Fruit fly (Drosophila melanogaster) whole organism, embryonic: ENCODE results near the gene inaF-B.

Experiments
- CG1024 ChIP-seq: fragments of 200-800 bp; sonication (Bioruptor generic); IDR thresholded peaks from 2 replicates; pipeline ENCODE4 v1.3.6; 2022; ENCODE audit warnings: missing biosample characterization, missing genetic modification characterization
- CG10267 ChIP-seq: fragments of 200-800 bp; sonication (Bioruptor generic); optimal IDR thresholded peaks from 2 replicates; lab custom pipeline; 2018; ENCODE audit warnings: missing biosample characterization, mild to moderate bottlenecking, missing genetic modification characterization, moderate library complexity
- CG12659 ChIP-seq: fragments of 200-800 bp; sonication (Bioruptor generic); optimal IDR thresholded peaks from 3 replicates; lab custom pipeline; 2017; ENCODE audit warnings: mild to moderate bottlenecking, missing biosample characterization, missing genetic modification reagents, missing genetic modification characterization
- CG14860 ChIP-seq: fragments of 200-800 bp; sonication (Bioruptor generic); IDR thresholded peaks from 3 replicates; pipeline ENCODE4 v1.3.6; 2022; ENCODE audit warnings: missing biosample characterization, missing genetic modification characterization; ENCODE audit not compliant: partially characterized antibody
- CG15073 ChIP-seq: fragments of 200-800 bp; sonication (Bioruptor generic); optimal IDR thresholded peaks from 2 replicates; lab custom pipeline; 2016; ENCODE audit warnings: missing biosample characterization, missing genetic modification characterization
- CG1529 ChIP-seq: fragments of 200-800 bp; sonication (Bioruptor generic); optimal IDR thresholded peaks from 3 replicates; lab custom pipeline; 2018; ENCODE audit warnings: missing biosample characterization, missing genetic modification characterization
- CG15514 ChIP-seq: fragments of 200-800 bp; sonication (Bioruptor generic); optimal IDR thresholded peaks from 3 replicates; lab custom pipeline; 2017; ENCODE audit warnings: missing biosample characterization, missing genetic modification characterization, mild to moderate bottlenecking, moderate library complexity, missing genetic modification reagents
- CG16815 ChIP-seq: fragments of 200-800 bp; sonication (Bioruptor generic); optimal IDR thresholded peaks from 3 replicates; lab custom pipeline; 2017; ENCODE audit warnings: missing biosample characterization, mild to moderate bottlenecking, missing genetic modification characterization
- CG17359 ChIP-seq: fragments of 200-800 bp; sonication (Bioruptor generic); optimal IDR thresholded peaks from 3 replicates; lab custom pipeline; 2018; ENCODE audit warnings: missing biosample characterization, mild to moderate bottlenecking, missing genetic modification characterization, moderate library complexity
- CG17612 ChIP-seq: fragments of 200-800 bp; sonication (Bioruptor generic); IDR thresholded peaks from 2 replicates; pipeline ENCODE4 v1.3.6; 2022; ENCODE audit warnings: missing biosample characterization, missing genetic modification characterization
- CG2120 ChIP-seq: fragments of 200-800 bp; sonication (Bioruptor generic); optimal IDR thresholded peaks from 3 replicates; lab custom pipeline; 2016; ENCODE audit warnings: missing biosample characterization, missing genetic modification characterization
- CG30020 ChIP-seq: fragments of 200-800 bp; optimal IDR thresholded peaks from 2 replicates; lab custom pipeline; 2019; ENCODE audit warnings: missing biosample characterization, mild to moderate bottlenecking, missing genetic modification characterization, moderate library complexity
- CG3065 ChIP-seq: fragments of 200-800 bp; sonication (Bioruptor generic); optimal IDR thresholded peaks from 2 replicates; lab custom pipeline; 2016; ENCODE audit warnings: missing biosample characterization, missing genetic modification characterization
- CG4820 ChIP-seq: fragments of 200-800 bp; sonication (Bioruptor generic); optimal IDR thresholded peaks from 3 replicates; lab custom pipeline; 2016; ENCODE audit warnings: missing biosample characterization, missing genetic modification characterization
- CG7556 ChIP-seq: fragments of 200-800 bp; sonication (Bioruptor generic); optimal IDR thresholded peaks from 2 replicates; lab custom pipeline; 2017; ENCODE audit warnings: missing biosample characterization, mild to moderate bottlenecking, missing genetic modification characterization
- CG7839 ChIP-seq: fragments of 200-800 bp; sonication (Bioruptor generic); optimal IDR thresholded peaks from 3 replicates; lab custom pipeline; 2018; ENCODE audit warnings: missing biosample characterization, mild to moderate bottlenecking, missing genetic modification characterization, moderate library complexity
- CG8089 ChIP-seq: fragments of 200-800 bp; sonication (Bioruptor generic); optimal IDR thresholded peaks from 3 replicates; lab custom pipeline; 2016; ENCODE audit warnings: missing biosample characterization, missing genetic modification characterization
- CG9932 ChIP-seq: fragments of 200-800 bp; sonication (Bioruptor generic); IDR thresholded peaks from 2 replicates; pipeline ENCODE4 v1.3.6; 2022; ENCODE audit warnings: missing biosample characterization, missing genetic modification characterization
- CoRest ChIP-seq: fragments of 200-800 bp; sonication (Bioruptor generic); optimal IDR thresholded peaks from 3 replicates; lab custom pipeline; 2018; ENCODE audit warnings: missing biosample characterization, mild to moderate bottlenecking, missing genetic modification characterization, moderate library complexity
- Dek ChIP-seq: fragments of 200-800 bp; sonication (Bioruptor generic); optimal IDR thresholded peaks from 3 replicates; lab custom pipeline; 2019; ENCODE audit warnings: missing biosample characterization, mild to moderate bottlenecking, missing genetic modification characterization, moderate library complexity
- Dfd ChIP-seq, 2 experiments: fragments of >200 bp; optimal IDR thresholded peaks; 2 replicates each; lab custom pipeline; 2017; ENCODE audit warnings: missing biosample characterization in 2 of 2, missing genetic modification characterization in 2 of 2
- Dip3 ChIP-seq: fragments of 200-800 bp; sonication (Bioruptor generic); optimal IDR thresholded peaks from 3 replicates; lab custom pipeline; 2016; ENCODE audit warnings: missing biosample characterization, missing genetic modification characterization
- Doc3 ChIP-seq: fragments of 200-800 bp; sonication (Bioruptor generic); IDR thresholded peaks from 3 replicates; pipeline ENCODE4 v1.3.6; 2022; ENCODE audit warnings: missing biosample characterization, missing genetic modification characterization; ENCODE audit not compliant: partially characterized antibody
- Ets97D ChIP-seq: fragments of 200-800 bp; sonication (Bioruptor generic); optimal IDR thresholded peaks from 3 replicates; lab custom pipeline; 2016; ENCODE audit warnings: missing biosample characterization, missing genetic modification characterization
- HHEX ChIP-seq: fragments of 200-800 bp; sonication (Bioruptor generic); optimal IDR thresholded peaks from 3 replicates; lab custom pipeline; 2017; ENCODE audit warnings: missing biosample characterization, mild to moderate bottlenecking, missing genetic modification characterization, missing genetic modification reagents
- HLH4C ChIP-seq: fragments of 200-800 bp; sonication (Bioruptor generic); IDR thresholded peaks from 3 replicates; pipeline ENCODE4 v1.3.6; 2022; ENCODE audit warnings: missing biosample characterization, missing genetic modification characterization; ENCODE audit not compliant: partially characterized antibody
- Hr3 ChIP-seq: fragments of 200-800 bp; sonication (Bioruptor generic); optimal IDR thresholded peaks from 3 replicates; lab custom pipeline; 2016; ENCODE audit warnings: missing biosample characterization, missing genetic modification characterization
- Lim3 ChIP-seq: fragments of 200-800 bp; sonication (Bioruptor generic); IDR thresholded peaks from 2 replicates; pipeline ENCODE4 v1.3.6; 2022; ENCODE audit warnings: missing biosample characterization, missing genetic modification characterization
- Lpt ChIP-seq: fragments of >200 bp; optimal IDR thresholded peaks from 2 replicates; lab custom pipeline; 2018; ENCODE audit warnings: missing biosample characterization, missing genetic modification characterization
- Myb ChIP-seq: fragments of 200-800 bp; sonication (Bioruptor generic); optimal IDR thresholded peaks from 2 replicates; lab custom pipeline; 2016; ENCODE audit warnings: missing biosample characterization, missing genetic modification characterization
- Neu2 ChIP-seq: fragments of 200-800 bp; sonication (Bioruptor generic); optimal IDR thresholded peaks from 3 replicates; lab custom pipeline; 2016; ENCODE audit warnings: missing biosample characterization, missing genetic modification characterization, borderline replicate concordance
- Ravus ChIP-seq: fragments of 200-800 bp; sonication (Bioruptor generic); IDR thresholded peaks from 2 replicates; pipeline ENCODE4 v1.3.6; 2022; ENCODE audit warnings: missing biosample characterization, missing genetic modification characterization
- Sin3A ChIP-seq: fragments of >200 bp; optimal IDR thresholded peaks from 2 replicates; lab custom pipeline; 2018
- Sry-δ ChIP-seq: fragments of 200-800 bp; sonication (Bioruptor generic); optimal IDR thresholded peaks from 2 replicates; lab custom pipeline; 2016; ENCODE audit warnings: missing biosample characterization, missing genetic modification characterization
- Usf ChIP-seq: fragments of 200-800 bp; sonication (Bioruptor generic); optimal IDR thresholded peaks from 2 replicates; lab custom pipeline; 2017; ENCODE audit warnings: missing genotype, missing biosample characterization, missing genetic modification characterization
- abd-A ChIP-seq: fragments of 200-800 bp; sonication (Bioruptor generic); optimal IDR thresholded peaks from 3 replicates; lab custom pipeline; 2019; ENCODE audit warnings: missing biosample characterization, mild to moderate bottlenecking, missing genetic modification characterization, moderate library complexity
- bigmax ChIP-seq: fragments of 200-800 bp; sonication (Bioruptor generic); optimal IDR thresholded peaks from 2 replicates; lab custom pipeline; 2018; ENCODE audit warnings: missing biosample characterization, mild to moderate bottlenecking, missing genetic modification characterization
- ems ChIP-seq: fragments of 200-800 bp; sonication (Bioruptor generic); optimal IDR thresholded peaks from 3 replicates; lab custom pipeline; 2016; ENCODE audit warnings: missing biosample characterization, missing genetic modification characterization
- eve ChIP-seq, 2 experiments: fragments of >200 bp; optimal IDR thresholded peaks; 2 replicates each; lab custom pipeline; 2017; ENCODE audit warnings: missing biosample characterization in 2 of 2, missing genetic modification characterization in 2 of 2
- fd64A ChIP-seq: fragments of 200-800 bp; sonication (Bioruptor generic); optimal IDR thresholded peaks from 3 replicates; lab custom pipeline; 2018; ENCODE audit warnings: missing biosample characterization, mild to moderate bottlenecking, missing genetic modification characterization
- fu2 ChIP-seq: fragments of 200-800 bp; sonication (Bioruptor generic); optimal IDR thresholded peaks from 2 replicates; lab custom pipeline; 2016; ENCODE audit warnings: missing biosample characterization, missing genetic modification characterization
- grau ChIP-seq: fragments of 200-800 bp; optimal IDR thresholded peaks from 3 replicates; lab custom pipeline; 2019; ENCODE audit warnings: missing biosample characterization, mild to moderate bottlenecking, missing genetic modification characterization, moderate library complexity
- hb ChIP-seq: fragments of 200-800 bp; sonication (Bioruptor generic); IDR thresholded peaks from 3 replicates; pipeline ENCODE4 v1.3.6; 2022; ENCODE audit warnings: missing biosample characterization, missing genetic modification characterization; ENCODE audit not compliant: partially characterized antibody
- hbn ChIP-seq: fragments of 200-800 bp; sonication (Bioruptor generic); IDR thresholded peaks from 2 replicates; pipeline ENCODE4 v1.3.6; 2022; ENCODE audit warnings: missing biosample characterization, missing genetic modification characterization; ENCODE audit not compliant: partially characterized antibody
- hth ChIP-seq: fragments of >200 bp; optimal IDR thresholded peaks from 2 replicates; lab custom pipeline; 2017; ENCODE audit warnings: inconsistent platforms
- kay ChIP-seq: fragments of 200-800 bp; sonication (Bioruptor generic); optimal IDR thresholded peaks from 2 replicates; lab custom pipeline; 2016; ENCODE audit warnings: missing biosample characterization, missing genetic modification characterization
- lola ChIP-seq, 3 experiments: fragments of >200 bp in 2 of 3; fragments of 200-800 bp in 1 of 3; sonication (Bioruptor generic) in 1 of 3; optimal IDR thresholded peaks; 2 replicates each; lab custom pipeline; 2017 to 2019; ENCODE audit warnings: missing biosample characterization in 3 of 3, missing genetic modification characterization in 3 of 3, mild to moderate bottlenecking in 1 of 3, moderate library complexity in 1 of 3
- org-1 ChIP-seq: fragments of 200-800 bp; sonication (Bioruptor generic); optimal IDR thresholded peaks from 2 replicates; lab custom pipeline; 2017; ENCODE audit warnings: missing biosample characterization, missing genetic modification characterization
- salm ChIP-seq: fragments of 200-800 bp; sonication (Bioruptor generic); optimal IDR thresholded peaks from 2 replicates; lab custom pipeline; 2018; ENCODE audit warnings: missing biosample characterization, mild to moderate bottlenecking, missing genetic modification characterization

Gene inaF-B

dm6 chrX:11715937-11716730 lies 16.4 kb downstream of the inaF-B start (continued):
- TF ChIP-seq fd64A (GFP tag; lab: Kevin White, UChicago) (peak; percentile 72), CG7556 (GFP tag; lab: Kevin White, UChicago) (peak; percentile 89), hth (lab: Kevin White, UChicago) (no peak), CG10267 (tag; lab: Kevin White, UChicago) (peak; percentile 81), Ravus (GFP tag; lab: Robert Waterston, UW) (peak; percentile 67), CG15514 (GFP tag; lab: Kevin White, UChicago) (peak; percentile 51), org-1 (GFP tag; lab: Kevin White, UChicago) (peak; percentile 86), Sin3A (lab: Kevin White, UChicago) (no peak), CG16815 (peak; percentile 86), lola (GFP tag; optimal IDR thresholded peaks at IDR 0.05; lab: Kevin White, UChicago) (peak in 1 of 3 experiments; percentile 91), Neu2 (GFP tag; lab: Kevin White, UChicago) (peak; percentile 42), eve (GFP tag; optimal IDR thresholded peaks at IDR 0.05; lab: Kevin White, UChicago) (no peak), grau (tag; lab: Kevin White, UChicago) (peak; percentile 92), Dek (tag; lab: Kevin White, UChicago) (peak; percentile 81), CG9932 (GFP tag; lab: Robert Waterston, UW) (peak; percentile 70), Doc3 (GFP tag; lab: Robert Waterston, UW) (peak; percentile 58), CG3065 (GFP tag; lab: Kevin White, UChicago) (peak; percentile 40), Hr3 (GFP tag; lab: Kevin White, UChicago) (peak; percentile 87), abd-A (tag; lab: Kevin White, UChicago) (peak; percentile 18), ems (GFP tag; lab: Kevin White, UChicago) (peak; percentile 83), Dip3 (peak; percentile 83), CG7839 (tag; lab: Kevin White, UChicago) (peak; percentile 93), Dfd (GFP tag; optimal IDR thresholded peaks at IDR 0.05; lab: Kevin White, UChicago) (no peak), hb (GFP tag; lab: Robert Waterston, UW) (peak; percentile 54; the same call in 1 of the 3 replicates), CG2120 (peak; percentile 92), CoRest (tag; lab: Kevin White, UChicago) (peak; percentile 94), kay (peak; percentile 79), CG8089 (GFP tag; lab: Kevin White, UChicago) (peak; percentile 75), CG17359 (tag; lab: Kevin White, UChicago) (peak; percentile 89), hbn (GFP tag; lab: Robert Waterston, UW) (no peak; the same call in none of the 2 replicates), CG15073 (GFP tag; lab: Kevin White, UChicago) (peak; percentile 23), CG17612 (GFP tag; lab: Robert Waterston, UW) (peak; percentile 73), HLH4C (no peak; the same call in 2 of the 3 replicates), bigmax (GFP tag; lab: Kevin White, UChicago) (no peak), salm (tag; lab: Kevin White, UChicago) (peak; percentile 80), fu2 (GFP tag; lab: Kevin White, UChicago) (peak; percentile 81), CG4820 (peak; percentile 84), Sry-δ (peak; percentile 41), CG14860 (GFP tag; lab: Robert Waterston, UW) (peak; percentile 48; the same call in 2 of the 3 replicates), Lim3 (GFP tag; lab: Robert Waterston, UW) (no peak; the same call in 1 of the 2 replicates), CG12659 (GFP tag; lab: Kevin White, UChicago) (peak; percentile 87), CG30020 (tag; lab: Kevin White, UChicago) (peak; percentile 63), HHEX (GFP tag; lab: Kevin White, UChicago) (peak; percentile 86), Ets97D (GFP tag; lab: Kevin White, UChicago) (no peak), CG1529 (peak; percentile 84), Usf (GFP tag; lab: Kevin White, UChicago) (peak; percentile 83), Myb (peak; percentile 75), CG1024 (GFP tag; lab: Robert Waterston, UW) (no peak), Lpt (no peak)
